Worm (Caenorhabditis elegans): ENCODE data around the gene itr-1.

ce11 chrIV:7642971-7643370 is 32.0 kb upstream of the itr-1 start, which contains the start of gene nlp-20:
- TF ChIP-seq pha-4 (tag; optimal IDR thresholded peaks at IDR 0.05) (no peak), ztf-11 (tag; optimal IDR thresholded peaks at IDR 0.05) (no peak)

Data from whole organism, mixed stage, embryonic.